Fruit fly (Drosophila melanogaster) whole organism, embryonic: ENCODE measurements around the gene Prtl99C.
A peak's percentile ranks its signal among the peaks of the same experiment; 100 is the strongest.

ENCODE experiments used
- Adf1 ChIP-seq: fragments of 200-800 bp; sonication (Bioruptor generic); IDR thresholded peaks from 2 replicates; pipeline ENCODE4 v1.3.6; 2022; ENCODE audit warnings: missing biosample characterization, missing genetic modification characterization
- Aef1 ChIP-seq: fragments of 200-800 bp; sonication (Bioruptor generic); IDR thresholded peaks from 3 replicates; pipeline ENCODE4 v1.3.6; 2022; ENCODE audit warnings: missing biosample characterization, missing genetic modification characterization
- Bgb ChIP-seq: fragments of 200-800 bp; sonication (Bioruptor generic); IDR thresholded peaks from 2 replicates; pipeline ENCODE4 v1.3.6; 2022; ENCODE audit warnings: missing biosample characterization, missing genetic modification characterization; ENCODE audit not compliant: partially characterized antibody
- BtbVII ChIP-seq: fragments of 200-800 bp; sonication (Bioruptor generic); optimal IDR thresholded peaks from 3 replicates; lab custom pipeline; 2017; ENCODE audit warnings: missing biosample characterization, mild to moderate bottlenecking, missing genetic modification characterization
- CG10462 ChIP-seq: fragments of 200-800 bp; sonication (Bioruptor generic); optimal IDR thresholded peaks from 2 replicates; lab custom pipeline; 2016; ENCODE audit warnings: missing biosample characterization, missing genetic modification characterization
- CG11723 ChIP-seq: fragments of 200-800 bp; sonication (Bioruptor generic); optimal IDR thresholded peaks from 2 replicates; lab custom pipeline; 2017; ENCODE audit warnings: missing biosample characterization, mild to moderate bottlenecking, missing genetic modification characterization
- CG12659 ChIP-seq: fragments of 200-800 bp; sonication (Bioruptor generic); optimal IDR thresholded peaks from 3 replicates; lab custom pipeline; 2017; ENCODE audit warnings: mild to moderate bottlenecking, missing biosample characterization, missing genetic modification reagents, missing genetic modification characterization
- CG14667 ChIP-seq: fragments of 200-800 bp; sonication (Bioruptor generic); IDR thresholded peaks from 2 replicates; pipeline ENCODE4 v1.3.6; 2022; ENCODE audit warnings: missing biosample characterization, missing genetic modification characterization
- CG15601 ChIP-seq: fragments of 200-800 bp; sonication (Bioruptor generic); optimal IDR thresholded peaks from 3 replicates; lab custom pipeline; 2019; ENCODE audit warnings: missing biosample characterization, mild to moderate bottlenecking, missing genetic modification characterization, moderate library complexity
- CG2199 ChIP-seq: fragments of 200-800 bp; sonication (Bioruptor generic); IDR thresholded peaks from 3 replicates; pipeline ENCODE4 v1.3.6; 2022; ENCODE audit warnings: missing biosample characterization, missing genetic modification characterization
- CG32772 ChIP-seq: fragments of 200-800 bp; sonication (Bioruptor generic); IDR thresholded peaks from 2 replicates; pipeline ENCODE4 v1.3.6; 2022; ENCODE audit warnings: missing biosample characterization, missing genetic modification characterization
- CG42726 ChIP-seq: fragments of 200-800 bp; sonication (Bioruptor generic); IDR thresholded peaks from 2 replicates; pipeline ENCODE4 v1.3.6; 2022; ENCODE audit warnings: missing biosample characterization, missing genetic modification characterization; ENCODE audit not compliant: partially characterized antibody
- CG4328 ChIP-seq: fragments of 200-800 bp; sonication (Bioruptor generic); optimal IDR thresholded peaks from 3 replicates; lab custom pipeline; 2017; ENCODE audit warnings: missing biosample characterization, missing genetic modification reagents, missing genetic modification characterization
- CG5245 ChIP-seq: fragments of 200-800 bp; sonication (Bioruptor generic); optimal IDR thresholded peaks from 3 replicates; lab custom pipeline; 2016; ENCODE audit warnings: missing biosample characterization, missing genetic modification characterization
- CG5953 ChIP-seq: fragments of 200-800 bp; sonication (Bioruptor generic); IDR thresholded peaks from 2 replicates; pipeline ENCODE4 v1.3.6; 2022; ENCODE audit warnings: missing biosample characterization, missing genetic modification characterization
- CG7556 ChIP-seq: fragments of 200-800 bp; sonication (Bioruptor generic); optimal IDR thresholded peaks from 2 replicates; lab custom pipeline; 2017; ENCODE audit warnings: missing biosample characterization, mild to moderate bottlenecking, missing genetic modification characterization
- CG7786 ChIP-seq: fragments of 200-800 bp; sonication (Bioruptor generic); optimal IDR thresholded peaks from 2 replicates; lab custom pipeline; 2016; ENCODE audit warnings: missing biosample characterization, missing genetic modification characterization
- CG8089 ChIP-seq: fragments of 200-800 bp; sonication (Bioruptor generic); optimal IDR thresholded peaks from 3 replicates; lab custom pipeline; 2016; ENCODE audit warnings: missing biosample characterization, missing genetic modification characterization
- CG8281 ChIP-seq: fragments of 200-800 bp; sonication (Bioruptor generic); optimal IDR thresholded peaks from 2 replicates; lab custom pipeline; 2018; ENCODE audit warnings: missing biosample characterization, mild to moderate bottlenecking, missing genetic modification characterization, moderate library complexity
- E2f2 ChIP-seq: fragments of 200-800 bp; sonication (Bioruptor generic); IDR thresholded peaks from 2 replicates; pipeline ENCODE4 v1.3.6; 2022; ENCODE audit warnings: missing biosample characterization, missing genetic modification characterization
- Hey ChIP-seq: fragments of 200-800 bp; sonication (Bioruptor generic); optimal IDR thresholded peaks from 3 replicates; lab custom pipeline; 2018; ENCODE audit warnings: missing biosample characterization, mild to moderate bottlenecking, missing genetic modification characterization
- MTF-1 ChIP-seq: fragments of 200-800 bp; sonication (Bioruptor generic); optimal IDR thresholded peaks from 2 replicates; lab custom pipeline; 2018; ENCODE audit warnings: missing biosample characterization, mild to moderate bottlenecking, missing genetic modification characterization, borderline replicate concordance
- Med ChIP-seq: fragments of 200-800 bp; sonication (Bioruptor generic); peaks from one replicate; lab custom pipeline; 2016; ENCODE audit warnings: missing biosample characterization, missing genetic modification characterization, mild to moderate bottlenecking, inconsistent platforms, moderate library complexity
- Mrtf ChIP-seq: fragments of 200-800 bp; sonication (Bioruptor generic); IDR thresholded peaks from 3 replicates; pipeline ENCODE4 v1.3.6; 2022; ENCODE audit warnings: missing biosample characterization, missing genetic modification characterization
- NC2β ChIP-seq: fragments of 200-800 bp; sonication (Bioruptor generic); optimal IDR thresholded peaks from 2 replicates; lab custom pipeline; 2016; ENCODE audit warnings: missing biosample characterization, missing genetic modification characterization
- Nf-YC ChIP-seq: fragments of 200-800 bp; optimal IDR thresholded peaks from 3 replicates; lab custom pipeline; 2019; ENCODE audit warnings: missing biosample characterization, mild to moderate bottlenecking, missing genetic modification characterization, moderate library complexity
- Optix ChIP-seq: fragments of 200-800 bp; sonication (Bioruptor generic); IDR thresholded peaks from 3 replicates; pipeline ENCODE4 v1.3.6; 2022; ENCODE audit warnings: missing biosample characterization, missing genetic modification characterization
- Rfx ChIP-seq: fragments of 200-800 bp; sonication (Bioruptor generic); IDR thresholded peaks from 2 replicates; pipeline ENCODE4 v1.3.6; 2022; ENCODE audit warnings: missing biosample characterization, missing genetic modification characterization
- Rx ChIP-seq: fragments of 200-800 bp; sonication (Bioruptor generic); IDR thresholded peaks from 2 replicates; pipeline ENCODE4 v1.3.6; 2022; ENCODE audit warnings: missing biosample characterization, missing genetic modification characterization
- Side ChIP-seq: fragments of 200-800 bp; sonication (Bioruptor generic); optimal IDR thresholded peaks from 2 replicates; lab custom pipeline; 2016; ENCODE audit warnings: missing biosample characterization, missing genetic modification characterization
- Sox102F ChIP-seq: fragments of 200-800 bp; sonication (Bioruptor generic); optimal IDR thresholded peaks from 2 replicates; lab custom pipeline; 2018; ENCODE audit warnings: missing biosample characterization, mild to moderate bottlenecking, missing genetic modification characterization, moderate library complexity
- ab ChIP-seq: fragments of 200-800 bp; sonication (Bioruptor generic); optimal IDR thresholded peaks from 2 replicates; lab custom pipeline; 2016; ENCODE audit warnings: missing biosample characterization, missing genetic modification characterization
- ash1 ChIP-seq: fragments of 200-800 bp; sonication (Bioruptor generic); optimal IDR thresholded peaks from 2 replicates; lab custom pipeline; 2018; ENCODE audit warnings: missing biosample characterization, mild to moderate bottlenecking, missing genetic modification characterization
- corto ChIP-seq: fragments of 200-800 bp; sonication (Bioruptor generic); optimal IDR thresholded peaks from 2 replicates; lab custom pipeline; 2016; ENCODE audit warnings: missing biosample characterization, mild to moderate bottlenecking, missing genetic modification characterization, moderate library complexity
- da ChIP-seq: fragments of 200-800 bp; sonication (Bioruptor generic); optimal IDR thresholded peaks from 2 replicates; lab custom pipeline; 2016; ENCODE audit warnings: missing biosample characterization, missing genetic modification characterization
- dan ChIP-seq: fragments of 200-800 bp; sonication (Bioruptor generic); IDR thresholded peaks from 2 replicates; pipeline ENCODE4 v1.3.6; 2022; ENCODE audit warnings: missing biosample characterization, missing genetic modification characterization
- en ChIP-seq: fragments of 200-800 bp; sonication (Bioruptor generic); optimal IDR thresholded peaks from 2 replicates; lab custom pipeline; 2016; ENCODE audit warnings: missing biosample characterization, missing genetic modification characterization
- eyg ChIP-seq: fragments of 200-800 bp; sonication (Bioruptor generic); optimal IDR thresholded peaks from 3 replicates; lab custom pipeline; 2016; ENCODE audit warnings: missing biosample characterization, missing genetic modification characterization
- gt ChIP-seq: fragments of 200-800 bp; sonication (Bioruptor generic); IDR thresholded peaks from 2 replicates; pipeline ENCODE4 v1.3.6; 2022; ENCODE audit warnings: missing biosample characterization, missing genetic modification characterization
- ham ChIP-seq: fragments of 200-800 bp; sonication (Bioruptor generic); IDR thresholded peaks from 2 replicates; pipeline ENCODE4 v1.3.6; 2022; ENCODE audit warnings: missing biosample characterization, missing genetic modification characterization
- kah ChIP-seq: fragments of 200-800 bp; sonication (Bioruptor generic); optimal IDR thresholded peaks from 2 replicates; lab custom pipeline; 2018; ENCODE audit warnings: missing biosample characterization, mild to moderate bottlenecking, missing genetic modification characterization
- maf-S ChIP-seq: fragments of 200-800 bp; sonication (Bioruptor generic); optimal IDR thresholded peaks from 2 replicates; lab custom pipeline; 2016; ENCODE audit warnings: missing biosample characterization, missing genetic modification characterization
- nmo ChIP-seq: fragments of 200-800 bp; sonication (Bioruptor generic); optimal IDR thresholded peaks from 2 replicates; lab custom pipeline; 2018; ENCODE audit warnings: missing biosample characterization, mild to moderate bottlenecking, missing genetic modification characterization, moderate library complexity
- oc ChIP-seq: fragments of 200-800 bp; sonication (Bioruptor generic); optimal IDR thresholded peaks from 2 replicates; lab custom pipeline; 2018; ENCODE audit warnings: missing biosample characterization, mild to moderate bottlenecking, missing genetic modification characterization, moderate library complexity
- pho ChIP-seq: fragments of 200-800 bp; sonication (Bioruptor generic); optimal IDR thresholded peaks from 2 replicates; lab custom pipeline; 2016; ENCODE audit warnings: missing biosample characterization, missing genetic modification characterization
- salm ChIP-seq: fragments of 200-800 bp; sonication (Bioruptor generic); optimal IDR thresholded peaks from 2 replicates; lab custom pipeline; 2018; ENCODE audit warnings: missing biosample characterization, mild to moderate bottlenecking, missing genetic modification characterization
- sc ChIP-seq, 3 experiments: fragments of >200 bp in 2 of 3; fragments of 200-800 bp in 1 of 3; sonication (Bioruptor generic) in 1 of 3; optimal IDR thresholded peaks; 2 replicates in 2 of 3; 3 replicates in 1 of 3; lab custom pipeline; 2017; ENCODE audit warnings: mild to moderate bottlenecking in 1 of 3, missing biosample characterization in 1 of 3, missing genetic modification characterization in 1 of 3, missing genetic modification reagents in 1 of 3
- sima ChIP-seq: fragments of 200-800 bp; sonication (Bioruptor generic); optimal IDR thresholded peaks from 2 replicates; lab custom pipeline; 2016; ENCODE audit warnings: missing biosample characterization, missing genetic modification characterization
- sisA ChIP-seq: fragments of 200-800 bp; sonication (Bioruptor generic); IDR thresholded peaks from 2 replicates; pipeline ENCODE4 v1.3.6; 2022; ENCODE audit warnings: missing biosample characterization, missing genetic modification characterization
- slbo ChIP-seq: fragments of 200-800 bp; sonication (Bioruptor generic); IDR thresholded peaks from 2 replicates; pipeline ENCODE4 v1.3.6; 2022; ENCODE audit warnings: missing biosample characterization, missing genetic modification characterization
- ssp ChIP-seq: fragments of 200-800 bp; sonication (Bioruptor generic); IDR thresholded peaks from 2 replicates; pipeline ENCODE4 v1.3.6; 2022; ENCODE audit warnings: missing biosample characterization, missing genetic modification characterization
- tgo ChIP-seq: fragments of 200-800 bp; sonication (Bioruptor generic); IDR thresholded peaks from 3 replicates; pipeline ENCODE4 v1.3.6; 2022; ENCODE audit warnings: missing biosample characterization, missing genetic modification characterization
- zen ChIP-seq: fragments of 200-800 bp; sonication (Bioruptor generic); optimal IDR thresholded peaks from 3 replicates; lab custom pipeline; 2018; ENCODE audit warnings: missing biosample characterization, mild to moderate bottlenecking, missing genetic modification characterization, moderate library complexity

Prtl99C gene

DNA sequence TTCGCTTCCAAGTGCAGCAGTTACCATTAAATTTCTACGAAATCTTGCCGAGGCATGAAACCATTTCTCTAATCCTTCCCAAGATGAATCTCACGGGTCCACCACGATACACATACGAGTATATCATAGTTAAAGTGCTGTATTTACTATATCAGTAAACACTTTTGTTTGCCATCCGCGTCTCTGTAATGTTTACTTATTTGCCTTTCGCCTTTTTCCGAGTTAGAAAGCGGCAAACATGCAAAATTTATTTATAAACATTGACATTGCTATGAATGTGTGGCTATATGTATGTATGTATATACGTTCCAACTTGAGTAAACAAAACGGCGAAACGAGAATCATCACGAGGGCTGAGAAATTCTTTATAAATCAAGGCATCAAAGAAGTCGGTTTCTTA is 4.8 kb upstream of the Prtl99C start (continued):
- TF ChIP-seq Aef1 = no peak
- no peak for TF ChIP-seq CG32772 (GFP tag; lab: Robert Waterston, UW)
- no peak for TF ChIP-seq CG10462 (GFP tag; lab: Kevin White, UChicago)
- TF ChIP-seq CG42726 = no peak
- no peak for TF ChIP-seq Optix (GFP tag; lab: Robert Waterston, UW)
- TF ChIP-seq CG14667 (GFP tag; lab: Robert Waterston, UW) = no peak
- no peak for TF ChIP-seq ham (GFP tag; lab: Robert Waterston, UW)
- TF ChIP-seq salm (tag; lab: Kevin White, UChicago) = no peak
- no peak for TF ChIP-seq Rx (GFP tag; lab: Robert Waterston, UW)
- TF ChIP-seq kah (GFP tag; lab: Kevin White, UChicago) = peak; percentile 21
- TF ChIP-seq NC2β (GFP tag; lab: Kevin White, UChicago) = no peak
- no peak for TF ChIP-seq pho (GFP tag; lab: Kevin White, UChicago)
- no peak for TF ChIP-seq slbo (GFP tag; lab: Robert Waterston, UW)
- TF ChIP-seq Mrtf (GFP tag; lab: Robert Waterston, UW) = no peak
- TF ChIP-seq Sox102F (GFP tag; lab: Kevin White, UChicago) = no peak
- peak; percentile 81 for TF ChIP-seq zen (tag; lab: Kevin White, UChicago)
- TF ChIP-seq CG8089 (GFP tag; lab: Kevin White, UChicago) = no peak
- TF ChIP-seq ab = no peak
- no peak for TF ChIP-seq CG2199
- TF ChIP-seq dan (GFP tag; lab: Robert Waterston, UW) = no peak
- TF ChIP-seq nmo (GFP tag; lab: Kevin White, UChicago) = no peak
- peak; percentile 29 for TF ChIP-seq CG8281 (tag; lab: Kevin White, UChicago)
- no peak for TF ChIP-seq sima (GFP tag; lab: Kevin White, UChicago)
- no peak for TF ChIP-seq E2f2 (GFP tag; lab: Robert Waterston, UW)
- TF ChIP-seq ash1 (GFP tag; lab: Kevin White, UChicago) = no peak
- TF ChIP-seq CG15601 (tag; lab: Kevin White, UChicago) = no peak
- peak; percentile 58 for TF ChIP-seq CG11723 (GFP tag; lab: Kevin White, UChicago)
- no peak for TF ChIP-seq CG5953 (GFP tag; lab: Robert Waterston, UW)
- TF ChIP-seq CG5245 (GFP tag; lab: Kevin White, UChicago) = no peak
- TF ChIP-seq corto (GFP tag; lab: Kevin White, UChicago) = no peak
- no peak for TF ChIP-seq en (GFP tag; lab: Kevin White, UChicago)
- TF ChIP-seq Hey = no peak
- TF ChIP-seq Nf-YC (tag; lab: Kevin White, UChicago) = no peak
- peak; percentile 33 for TF ChIP-seq CG4328 (GFP tag; lab: Kevin White, UChicago)
- TF ChIP-seq oc (tag; lab: Kevin White, UChicago) = no peak
- TF ChIP-seq CG7556 = no peak
- TF ChIP-seq MTF-1 = peak; percentile 85
- no peak for TF ChIP-seq maf-S (GFP tag; lab: Kevin White, UChicago)
- no peak for TF ChIP-seq sc (optimal IDR thresholded peaks at IDR 0.05; lab: Kevin White, UChicago)
- no peak for TF ChIP-seq sc (GFP tag; optimal IDR thresholded peaks at IDR 0.05; lab: Kevin White, UChicago)
- TF ChIP-seq eyg (GFP tag; lab: Kevin White, UChicago) = no peak
- peak; percentile 73 for TF ChIP-seq Med (GFP tag; lab: Kevin White, UChicago)
- TF ChIP-seq ssp (GFP tag; lab: Robert Waterston, UW) = no peak
- no peak for TF ChIP-seq CG12659 (GFP tag; lab: Kevin White, UChicago)
- TF ChIP-seq BtbVII (GFP tag; lab: Kevin White, UChicago) = peak; percentile 45
- TF ChIP-seq Adf1 (GFP tag; lab: Robert Waterston, UW) = no peak
- no peak for TF ChIP-seq da (GFP tag; lab: Kevin White, UChicago)
- no peak for TF ChIP-seq tgo (GFP tag; lab: Robert Waterston, UW)
- no peak for TF ChIP-seq CG7786 (GFP tag; lab: Kevin White, UChicago)
- TF ChIP-seq sisA = no peak
- TF ChIP-seq gt (GFP tag; lab: Robert Waterston, UW) = no peak
- TF ChIP-seq Side = peak; percentile 16
- TF ChIP-seq Rfx (GFP tag; lab: Robert Waterston, UW) = no peak
- no peak for TF ChIP-seq Bgb (GFP tag; lab: Robert Waterston, UW)
